Fruit fly (Drosophila melanogaster) whole organism: Measurements from ENCODE around the gene CG3330.

Source experiments
- CG8478 ChIP-seq: fragments of >200 bp; optimal IDR thresholded peaks from 2 replicates; lab custom pipeline; 2018; ENCODE audit warnings: inconsistent platforms
- Dll ChIP-seq: fragments of >200 bp; optimal IDR thresholded peaks from 2 replicates; lab custom pipeline; 2017
- EcR ChIP-seq, 2 experiments: fragments of >200 bp; optimal IDR thresholded peaks; 2 replicates each; lab custom pipeline; 2017; ENCODE audit warnings: missing biosample characterization in 2 of 2, missing genetic modification characterization in 2 of 2, missing genetic modification reagents in 2 of 2
- pan ChIP-seq: fragments of >200 bp; optimal IDR thresholded peaks from 2 replicates; lab custom pipeline; 2017
- psq ChIP-seq: fragments of >200 bp; optimal IDR thresholded peaks from 2 replicates; lab custom pipeline; 2017
- usp ChIP-seq: fragments of >200 bp; optimal IDR thresholded peaks from 2 replicates; lab custom pipeline; 2017; ENCODE audit warnings: missing biosample characterization, missing genetic modification characterization, mixed read lengths

CG3330 gene

DNA sequence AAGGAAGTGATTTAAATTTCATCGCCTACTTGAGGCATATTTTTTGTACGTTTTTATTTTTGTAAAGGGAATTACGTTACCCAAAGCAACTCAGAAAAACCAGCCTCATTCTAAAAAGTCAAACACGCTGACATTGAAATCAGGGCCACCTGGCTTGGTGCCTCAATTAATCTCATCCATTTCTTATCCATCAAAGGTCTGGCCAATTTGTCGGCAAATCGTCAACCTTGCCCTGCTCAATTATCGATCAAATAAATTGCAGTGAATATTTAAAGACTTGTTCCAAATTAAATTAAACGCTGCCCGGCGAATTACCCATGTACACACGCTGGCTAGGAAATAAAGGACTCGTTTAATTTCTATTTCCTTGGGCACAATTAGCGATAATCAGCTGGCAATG is at the start of gene CG3330:
TSS of gene CG3330 (minus strand) at position 101 of the 400 bp plus-strand sequence.
- TF ChIP-seq EcR (GFP tag; optimal IDR thresholded peaks at IDR 0.05; lab: Kevin White, UChicago) (no peak), usp (GFP tag; lab: Kevin White, UChicago) (no peak), psq (lab: Kevin White, UChicago) (no peak), CG8478 (lab: Kevin White, UChicago) (no peak), pan (no peak), Dll (lab: Kevin White, UChicago) (no peak)

DNA sequence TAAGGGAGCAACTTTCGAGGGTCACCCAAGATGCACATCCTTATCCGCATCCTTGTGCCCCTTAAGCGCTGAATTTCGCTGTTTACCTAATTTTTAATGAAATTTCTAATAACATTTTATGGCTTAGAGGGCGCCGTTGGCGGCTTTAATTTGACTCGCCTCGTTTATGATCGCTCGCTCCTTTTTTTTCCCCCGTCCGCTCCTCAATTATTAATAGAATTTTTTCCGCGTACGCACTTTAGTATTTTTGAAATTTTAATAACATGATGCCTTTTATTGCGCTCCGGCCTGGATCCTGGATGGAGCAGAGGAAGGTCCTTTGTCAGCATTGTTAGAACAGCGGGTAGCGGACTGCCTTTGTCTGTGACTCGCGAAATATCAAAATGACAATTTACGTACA is 37.9 kb upstream of the CG3330 start, which contains the start of gene CG46335:
TSS of gene CG46335 (minus strand) at position 101 of the 400 bp plus-strand sequence.
- no peak for TF ChIP-seq Dll (lab: Kevin White, UChicago)

DNA sequence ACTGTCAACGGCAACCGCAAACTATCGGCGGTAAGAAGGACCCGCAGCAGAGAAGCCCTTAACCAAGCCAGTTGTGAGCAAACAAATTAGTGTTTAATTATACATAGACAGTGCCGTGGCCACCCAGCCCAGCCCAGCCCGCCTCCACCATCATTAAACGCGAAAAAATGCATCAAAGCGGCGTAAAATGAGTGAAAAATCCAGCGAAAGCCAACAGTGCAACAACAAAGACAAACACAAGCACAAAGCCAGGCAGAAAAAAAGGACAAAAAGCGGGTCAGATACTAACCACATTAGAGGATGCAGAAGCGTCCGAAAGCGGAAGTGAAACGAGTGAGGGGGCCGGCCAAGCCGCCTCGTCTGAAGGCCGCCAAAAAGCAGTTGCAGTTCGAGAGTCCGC is 9.6 kb upstream of the CG3330 start, which contains the start of gene CG42534:
TSS of gene CG42534 (plus strand) at position 301 of the 400 bp plus-strand sequence.
- TF ChIP-seq pan (no peak), CG8478 (lab: Kevin White, UChicago) (no peak), usp (GFP tag; lab: Kevin White, UChicago) (no peak), psq (lab: Kevin White, UChicago) (no peak), Dll (lab: Kevin White, UChicago) (no peak), EcR (GFP tag; optimal IDR thresholded peaks at IDR 0.05; lab: Kevin White, UChicago) (no peak)

DNA sequence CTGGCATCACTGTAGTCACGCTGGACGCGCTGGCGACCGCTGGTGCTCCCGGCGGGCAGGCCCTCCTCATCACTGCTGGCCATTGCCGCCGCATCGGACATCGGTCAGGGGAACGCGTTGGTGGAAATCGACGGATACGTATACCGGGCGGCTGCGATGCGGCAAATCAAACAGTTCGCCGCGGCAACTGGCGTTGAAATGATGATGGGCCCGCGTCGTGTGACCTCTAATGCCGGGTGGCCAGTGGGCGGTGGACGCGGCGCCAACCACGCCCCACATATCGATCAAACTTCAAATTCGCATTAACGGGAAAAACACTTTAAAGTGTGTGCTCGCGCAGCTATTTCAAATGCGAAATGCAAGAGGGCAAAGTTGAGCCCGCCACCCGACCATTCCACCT is 8.5 kb downstream of the CG3330 start, which contains the start of gene CG3339:
TSS of gene CG3339 (minus strand) at position 101 of the 400 bp plus-strand sequence.
- TF ChIP-seq Dll (lab: Kevin White, UChicago) (no peak), CG8478 (lab: Kevin White, UChicago) (no peak), pan (no peak), usp (GFP tag; lab: Kevin White, UChicago) (no peak), psq (lab: Kevin White, UChicago) (no peak), EcR (GFP tag; optimal IDR thresholded peaks at IDR 0.05; lab: Kevin White, UChicago) (no peak)

DNA sequence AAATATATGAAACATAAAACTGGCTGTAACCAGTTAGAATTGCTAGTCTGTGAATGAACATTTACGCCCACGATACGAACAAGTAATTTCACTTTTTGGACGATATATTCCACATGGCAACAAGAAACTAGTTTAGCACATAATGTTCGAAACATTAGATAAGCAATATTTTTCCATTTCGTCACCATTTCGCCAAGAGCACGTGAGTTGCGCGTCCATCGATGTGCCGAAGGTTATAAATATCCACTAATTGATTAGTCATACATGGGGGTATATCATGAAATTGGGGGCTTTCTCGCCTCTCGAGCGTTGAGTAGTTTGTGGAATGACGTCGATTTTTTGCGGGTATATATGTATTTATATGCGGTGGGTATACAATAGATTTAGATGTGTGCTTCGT is 36.6 kb downstream of the CG3330 start:
- no peak for TF ChIP-seq psq (lab: Kevin White, UChicago)
- TF ChIP-seq EcR (GFP tag; optimal IDR thresholded peaks at IDR 0.05; lab: Kevin White, UChicago), result no peak
- no peak for TF ChIP-seq Dll (lab: Kevin White, UChicago)
- no peak for TF ChIP-seq pan
- TF ChIP-seq usp (GFP tag; lab: Kevin White, UChicago), result no peak
- no peak for TF ChIP-seq CG8478 (lab: Kevin White, UChicago)

DNA sequence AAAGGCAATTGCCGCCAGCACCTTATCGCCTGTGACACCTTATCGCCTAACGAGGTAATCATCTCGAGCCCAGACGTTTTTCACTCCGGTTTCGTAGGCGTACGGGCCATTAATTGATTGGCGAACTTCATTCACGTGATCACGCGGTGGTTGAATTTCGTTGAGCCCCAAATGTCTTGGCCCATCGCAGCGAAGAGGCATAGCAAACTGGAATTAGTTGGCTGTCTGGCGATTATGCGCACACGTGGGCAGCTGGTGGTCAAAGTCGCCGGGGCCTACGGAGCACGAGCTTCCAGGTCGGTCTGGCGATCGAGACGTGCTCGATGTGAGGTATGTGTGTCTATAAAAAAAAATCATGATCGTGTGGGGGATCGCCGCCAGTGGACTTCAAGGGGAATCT is 37.6 kb downstream of the CG3330 start:
- TF ChIP-seq usp (GFP tag; lab: Kevin White, UChicago) (no peak), psq (lab: Kevin White, UChicago) (no peak), CG8478 (lab: Kevin White, UChicago) (no peak), pan (no peak), EcR (GFP tag; optimal IDR thresholded peaks at IDR 0.05; lab: Kevin White, UChicago) (no peak), Dll (lab: Kevin White, UChicago) (no peak)

DNA sequence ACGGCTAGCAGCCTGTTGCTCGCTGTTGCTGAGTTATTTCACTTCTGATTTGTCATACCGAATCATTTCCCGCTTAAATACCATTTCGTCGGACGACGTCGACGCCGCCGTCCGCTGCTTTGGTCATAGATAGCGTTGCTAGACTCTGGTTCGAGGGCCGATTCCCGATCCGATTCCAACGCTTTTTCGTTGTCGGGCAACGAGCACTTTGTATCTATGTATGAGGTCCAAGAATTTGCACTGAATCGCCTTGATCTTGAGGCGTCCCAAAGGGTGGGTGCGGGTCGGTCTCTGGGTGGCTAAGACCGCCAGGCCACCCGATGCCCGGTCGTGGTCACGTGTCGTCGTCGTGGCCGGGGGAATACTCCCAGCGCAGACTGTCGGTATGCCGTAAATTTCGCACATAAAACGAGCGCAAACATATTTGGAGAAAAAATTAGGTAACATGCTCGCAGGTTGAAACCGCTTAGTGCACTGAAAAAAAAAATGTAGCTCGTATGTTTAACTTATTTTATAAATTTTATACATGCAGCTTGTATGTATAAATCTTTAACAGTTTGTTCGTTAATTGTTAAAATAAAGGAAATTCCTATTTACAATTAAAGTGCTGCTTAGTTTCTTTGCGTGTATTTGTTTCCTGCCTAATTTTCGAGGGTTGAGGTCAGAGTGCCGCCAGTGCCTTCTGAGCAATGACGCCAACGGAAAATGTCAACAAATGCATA is 38.4 kb downstream of the CG3330 start, which contains the start of gene CG3348:
TSS of gene CG3348 (minus strand) at position 51 of the 722 bp plus-strand sequence.
- TF ChIP-seq EcR (GFP tag; optimal IDR thresholded peaks at IDR 0.05; lab: Kevin White, UChicago), result no peak
- TF ChIP-seq psq (lab: Kevin White, UChicago), result no peak
- TF ChIP-seq CG8478 (lab: Kevin White, UChicago), result no peak
- TF ChIP-seq usp (GFP tag; lab: Kevin White, UChicago), result no peak
- no peak for TF ChIP-seq pan
- TF ChIP-seq Dll (lab: Kevin White, UChicago), result no peak

DNA sequence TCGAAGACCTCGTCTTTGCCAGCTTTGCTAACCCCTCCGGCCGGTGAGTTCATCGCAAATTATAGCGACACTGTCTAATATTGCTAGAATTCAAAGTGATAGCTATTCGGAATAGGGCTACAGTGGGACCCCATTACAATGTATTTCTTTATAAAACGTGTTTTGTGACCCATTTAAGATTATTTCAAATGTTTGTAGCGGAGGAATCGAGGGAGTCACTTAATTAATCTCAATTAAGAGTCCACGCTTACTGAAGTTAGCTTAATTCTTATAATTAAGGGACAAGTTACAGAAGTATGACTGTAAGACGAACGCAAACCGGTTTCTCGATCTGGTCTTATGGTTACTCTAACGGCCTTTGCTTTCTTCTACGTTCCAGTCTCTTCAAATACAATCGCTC is 41.0 kb downstream of the CG3330 start:
- no peak for TF ChIP-seq usp (GFP tag; lab: Kevin White, UChicago)
- no peak for TF ChIP-seq CG8478 (lab: Kevin White, UChicago)
- TF ChIP-seq Dll (lab: Kevin White, UChicago), result no peak
- no peak for TF ChIP-seq EcR (GFP tag; optimal IDR thresholded peaks at IDR 0.05; lab: Kevin White, UChicago)
- TF ChIP-seq psq (lab: Kevin White, UChicago), result no peak
- no peak for TF ChIP-seq pan

DNA sequence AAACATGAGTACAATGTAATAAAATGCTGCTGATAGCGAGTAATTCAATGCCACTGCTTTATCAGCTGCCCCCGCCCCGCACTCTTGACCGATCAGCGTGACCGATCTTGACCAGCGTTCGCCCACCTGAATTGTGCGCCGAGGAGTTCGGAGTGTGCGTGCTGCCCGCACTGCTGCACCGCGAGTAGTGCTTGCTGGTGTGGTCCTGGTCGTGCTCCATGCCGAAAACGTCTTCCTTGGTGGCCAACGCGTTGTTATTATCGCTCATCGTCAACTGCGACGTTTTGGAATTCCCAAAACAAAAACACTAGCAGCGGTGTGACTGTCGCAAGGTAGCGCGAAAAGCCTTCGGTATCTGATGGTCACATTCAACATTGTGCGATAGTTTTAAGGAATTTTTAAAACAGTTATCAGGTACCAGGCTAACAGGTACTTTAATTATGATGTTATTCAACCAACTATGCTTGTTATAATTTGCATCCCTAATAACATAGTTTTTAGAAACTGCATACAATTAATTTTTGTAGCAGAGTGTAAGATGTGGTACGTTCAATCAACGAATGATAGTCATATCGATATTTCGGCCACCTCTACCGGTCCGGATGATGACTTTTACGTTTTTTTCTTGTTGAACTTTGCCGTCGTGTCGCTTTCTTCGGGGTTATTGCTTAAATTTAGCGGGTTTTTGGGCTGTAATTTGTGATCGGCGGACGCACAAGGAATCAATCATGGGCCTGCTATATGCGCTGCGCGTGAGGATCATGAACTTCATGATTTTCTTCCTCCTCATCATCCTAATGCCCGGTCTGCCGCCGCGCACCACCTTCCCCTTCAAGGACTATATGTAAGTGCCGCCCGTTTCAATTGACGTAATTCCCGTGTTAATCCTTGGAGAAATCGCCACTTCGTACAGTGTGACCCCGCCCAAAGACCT is 42.2 kb downstream of the CG3330 start, which contains the start of the genes bigmax and Hmu:
TSS of gene bigmax (minus strand) at position 325 of the 934 bp plus-strand sequence.
TSS of gene Hmu (plus strand) at position 568 of the 934 bp plus-strand sequence.
- TF ChIP-seq Dll (lab: Kevin White, UChicago), result peak; percentile 34
- no peak for TF ChIP-seq usp (GFP tag; lab: Kevin White, UChicago)

DNA sequence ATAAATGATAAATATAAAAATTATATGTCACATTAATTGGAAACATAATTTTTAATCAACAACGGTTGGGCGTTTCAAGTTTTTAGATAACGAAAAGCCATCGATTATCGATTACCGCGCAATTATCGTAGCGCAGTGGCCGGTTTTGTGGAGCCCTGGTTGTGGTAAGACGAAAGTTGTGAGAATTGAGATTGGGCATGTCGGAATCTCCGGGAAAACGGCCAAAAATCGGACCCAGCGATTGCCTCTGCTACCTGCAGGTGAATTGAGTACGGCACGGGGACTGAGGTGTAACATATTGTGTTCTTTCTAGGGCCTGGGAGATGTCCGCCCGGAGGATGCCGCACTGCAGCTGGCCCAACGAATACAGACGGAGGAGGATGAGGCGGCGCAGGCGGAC is 47.0 kb downstream of the CG3330 start, which contains the start of gene CG3368:
TSS of gene CG3368 (plus strand) at position 136 of the 400 bp plus-strand sequence.
- no peak for TF ChIP-seq Dll (lab: Kevin White, UChicago)
- TF ChIP-seq EcR (GFP tag; optimal IDR thresholded peaks at IDR 0.05; lab: Kevin White, UChicago), result no peak
- no peak for TF ChIP-seq usp (GFP tag; lab: Kevin White, UChicago)
- TF ChIP-seq pan, result no peak
- no peak for TF ChIP-seq psq (lab: Kevin White, UChicago)
- TF ChIP-seq CG8478 (lab: Kevin White, UChicago), result no peak

DNA sequence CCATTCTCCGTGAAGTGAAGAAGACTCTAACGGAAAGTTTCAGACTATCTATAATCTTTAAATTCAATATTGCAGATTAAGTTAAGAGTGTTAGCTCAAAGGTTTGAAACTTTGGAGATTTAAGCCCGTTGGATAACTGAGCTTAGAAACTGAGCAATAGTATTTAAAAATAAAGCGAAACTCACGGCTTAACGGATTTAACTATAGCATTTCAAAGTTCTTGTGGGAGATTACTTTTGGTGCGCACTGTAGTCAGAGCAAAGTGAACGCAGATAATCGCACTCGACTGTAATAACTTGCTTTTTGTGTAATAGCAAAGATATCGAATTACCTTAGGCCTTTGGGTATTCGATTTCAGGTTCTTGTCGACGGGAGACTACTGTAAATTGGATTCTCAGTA is 48.4 kb downstream of the CG3330 start, which contains the start of gene mrt:
TSS of gene mrt (minus strand) at position 376 of the 400 bp plus-strand sequence.
- TF ChIP-seq pan, result no peak
- TF ChIP-seq usp (GFP tag; lab: Kevin White, UChicago), result no peak
- TF ChIP-seq Dll (lab: Kevin White, UChicago), result no peak
- TF ChIP-seq EcR (GFP tag; optimal IDR thresholded peaks at IDR 0.05; lab: Kevin White, UChicago), result no peak
- TF ChIP-seq CG8478 (lab: Kevin White, UChicago), result no peak
- no peak for TF ChIP-seq psq (lab: Kevin White, UChicago)
